Fruit fly (Drosophila melanogaster) whole organism, adult: ENCODE data around the gene InR.

Source experiments
- CG12768 ChIP-seq: fragments of 200-800 bp; sonication (Bioruptor generic); optimal IDR thresholded peaks from 2 replicates; lab custom pipeline; 2017; ENCODE audit warnings: missing biosample characterization, missing genetic modification characterization, mild to moderate bottlenecking, moderate library complexity, missing genetic modification reagents
- CG14711 ChIP-seq: fragments of 200-800 bp; sonication (Bioruptor generic); optimal IDR thresholded peaks from 2 replicates; lab custom pipeline; 2018; ENCODE audit warnings: missing biosample characterization, mild to moderate bottlenecking, missing genetic modification characterization, moderate library complexity
- CG1620 ChIP-seq: fragments of 200-800 bp; sonication (Bioruptor generic); optimal IDR thresholded peaks from 2 replicates; lab custom pipeline; 2016; ENCODE audit warnings: missing biosample characterization, missing genetic modification characterization
- CG33017 ChIP-seq: fragments of 200-800 bp; sonication (Bioruptor generic); optimal IDR thresholded peaks from 2 replicates; lab custom pipeline; 2018; ENCODE audit warnings: missing biosample characterization, mild to moderate bottlenecking, missing genetic modification characterization, moderate library complexity
- CG5204 ChIP-seq: fragments of 200-800 bp; sonication (Bioruptor generic); optimal IDR thresholded peaks from 2 replicates; lab custom pipeline; 2016; ENCODE audit warnings: missing biosample characterization, missing genetic modification characterization
- CG7101 ChIP-seq: fragments of 200-800 bp; sonication (Bioruptor generic); optimal IDR thresholded peaks from 2 replicates; lab custom pipeline; 2018; ENCODE audit warnings: missing biosample characterization, mild to moderate bottlenecking, missing genetic modification characterization, moderate library complexity
- Crg-1 ChIP-seq: fragments of 200-800 bp; sonication (Bioruptor generic); optimal IDR thresholded peaks from 2 replicates; lab custom pipeline; 2016; ENCODE audit warnings: missing biosample characterization, missing genetic modification characterization
- Hr96 ChIP-seq: fragments of 200-800 bp; sonication (Bioruptor generic); optimal IDR thresholded peaks from 2 replicates; lab custom pipeline; 2016; ENCODE audit warnings: missing biosample characterization, missing genetic modification characterization
- Mnt ChIP-seq: fragments of 200-800 bp; sonication (Bioruptor generic); optimal IDR thresholded peaks from 2 replicates; lab custom pipeline; 2016; ENCODE audit warnings: missing biosample characterization, mild to moderate bottlenecking, missing genetic modification characterization
- bab1 ChIP-seq: fragments of 200-800 bp; sonication (Bioruptor generic); optimal IDR thresholded peaks from 3 replicates; lab custom pipeline; 2019; ENCODE audit warnings: missing biosample characterization, mild to moderate bottlenecking, missing genetic modification characterization, moderate library complexity
- cic ChIP-seq: fragments of 200-800 bp; sonication (Bioruptor generic); optimal IDR thresholded peaks from 2 replicates; lab custom pipeline; 2017; ENCODE audit warnings: missing biosample characterization, mild to moderate bottlenecking, missing genetic modification characterization, moderate library complexity
- pad ChIP-seq: fragments of 200-800 bp; sonication (Bioruptor generic); optimal IDR thresholded peaks from 3 replicates; lab custom pipeline; 2017; ENCODE audit warnings: missing biosample characterization, missing genetic modification characterization, mild to moderate bottlenecking, moderate library complexity, missing genetic modification reagents
- tj ChIP-seq: fragments of 200-800 bp; sonication (Bioruptor generic); optimal IDR thresholded peaks from 3 replicates; lab custom pipeline; 2017; ENCODE audit warnings: missing biosample characterization, mild to moderate bottlenecking, missing genetic modification characterization, moderate library complexity
- toe ChIP-seq: fragments of 200-800 bp; sonication (Bioruptor generic); optimal IDR thresholded peaks from 2 replicates; lab custom pipeline; 2016; ENCODE audit warnings: missing biosample characterization, missing genetic modification characterization

- TF ChIP-seq Hr96 (GFP tag; lab: Kevin White, UChicago) (no peak), CG1620 (no peak), CG12768 (GFP tag; lab: Kevin White, UChicago) (no peak), Crg-1 (GFP tag; lab: Kevin White, UChicago) (no peak), tj (GFP tag; lab: Kevin White, UChicago) (no peak), bab1 (GFP tag; lab: Kevin White, UChicago) (no peak), CG14711 (no peak), toe (GFP tag; lab: Kevin White, UChicago) (no peak), CG7101 (tag; lab: Kevin White, UChicago) (no peak), pad (GFP tag; lab: Kevin White, UChicago) (no peak), cic (GFP tag; lab: Kevin White, UChicago) (no peak), CG33017 (tag; lab: Kevin White, UChicago) (no peak), CG5204 (GFP tag; lab: Kevin White, UChicago) (no peak), Mnt (GFP tag; lab: Kevin White, UChicago) (no peak)
These were observed 17.0 kb downstream of the InR start for dm6 chr3R:21601954-21602687.
